Worm (Caenorhabditis elegans): ENCODE measurements around the gene ifd-2.

The ifd-2 gene

DNA sequence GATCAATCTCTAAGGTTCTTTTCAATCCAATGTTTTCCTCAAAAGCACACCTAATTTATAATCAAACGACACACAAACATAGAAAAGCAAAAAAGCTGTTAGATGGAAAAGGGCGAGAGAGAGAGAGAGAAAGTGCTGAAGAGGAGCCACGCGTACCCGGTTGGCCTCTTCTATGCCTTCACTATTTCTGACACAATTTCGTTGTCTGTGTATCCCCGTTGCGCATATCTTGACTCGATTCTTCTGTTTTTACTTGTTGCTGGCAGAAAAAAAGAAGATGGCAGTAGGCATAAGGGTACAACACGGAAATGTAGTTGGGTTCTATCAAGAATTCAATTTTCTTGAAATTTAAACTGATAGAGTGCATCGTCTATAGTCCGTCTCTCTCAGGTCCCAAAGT lies 11.8 kb upstream of the ifd-2 start (continued):
- TF ChIP-seq lin-38 (GFP tag; IDR thresholded peaks at IDR 0.05) (no peak), nhr-111 (GFP tag; optimal IDR thresholded peaks at IDR 0.05) (no peak), lir-3 (tag; optimal IDR thresholded peaks at IDR 0.05) (no peak), daf-19 (GFP tag; conservative IDR thresholded peaks at IDR 0.05) (no peak)

DNA sequence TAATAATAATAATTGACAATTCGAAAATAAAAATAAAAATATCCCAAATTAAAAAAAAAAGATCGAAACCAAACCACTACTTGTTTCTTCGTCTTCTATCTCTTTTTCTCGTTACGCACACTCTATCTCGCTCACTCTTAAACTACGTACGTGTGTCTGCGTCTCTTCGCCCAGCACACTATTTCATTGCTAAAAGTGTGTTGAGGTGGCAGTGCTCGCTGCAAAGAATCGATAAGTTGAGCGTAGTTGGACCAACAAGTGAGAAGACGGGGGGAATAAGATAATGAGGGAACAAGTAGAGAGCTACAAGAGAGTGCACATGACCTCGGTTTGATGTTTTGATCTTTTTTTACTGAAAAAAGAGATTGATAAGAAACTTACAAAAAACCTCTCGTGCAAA lies 10.2 kb upstream of the ifd-2 start:
- TF ChIP-seq ceh-28 (tag; optimal IDR thresholded peaks at IDR 0.05) (peak; percentile 41), ceh-44 (GFP tag; IDR thresholded peaks at IDR 0.05) (no peak), nhr-48 (tag; optimal IDR thresholded peaks at IDR 0.05) (peak; percentile 16), mdl-1 (tag; optimal IDR thresholded peaks at IDR 0.05) (peak in 1 of 2 experiments; percentile 31), ctbp-1 (GFP tag; IDR thresholded peaks at IDR 0.05) (0 out of 2 replicates have a peak, but pooled peaks have one; percentile 13), nhr-28 (tag; optimal IDR thresholded peaks at IDR 0.05) (peak; percentile 35), jun-1 (tag; optimal IDR thresholded peaks at IDR 0.05) (no peak), fos-1 (tag; optimal IDR thresholded peaks at IDR 0.05) (no peak), lsy-2 (tag; optimal IDR thresholded peaks at IDR 0.05) (peak in 1 of 2 experiments; percentile 34), spr-1 (tag; optimal IDR thresholded peaks at IDR 0.05) (no peak), nhr-11 (tag; optimal IDR thresholded peaks at IDR 0.05) (no peak), dve-1 (tag; optimal IDR thresholded peaks at IDR 0.05; ENCODE audit: insufficient read depth) (peak; percentile 36), hmg-1.1 (GFP tag; IDR thresholded peaks at IDR 0.05) (peak; percentile 63), duxl-1 (tag; optimal IDR thresholded peaks at IDR 0.05; ENCODE audit: poor library complexity) (no peak), pha-4 (GFP tag; IDR thresholded peaks at IDR 0.05) (no peak), pha-4 (tag; optimal IDR thresholded peaks at IDR 0.05) (no peak), madf-5 (GFP tag; IDR thresholded peaks at IDR 0.05) (no peak), nhr-77 (tag; optimal IDR thresholded peaks at IDR 0.05) (no peak), mes-2 (tag; optimal IDR thresholded peaks at IDR 0.05; ENCODE audit: poor library complexity, severe bottlenecking) (peak; percentile 42), snpc-4 (tag; optimal IDR thresholded peaks at IDR 0.05) (no peak), rbr-2 (tag; optimal IDR thresholded peaks at IDR 0.05) (peak; percentile 48), hlh-11 (tag; optimal IDR thresholded peaks at IDR 0.05) (peak; percentile 27), mep-1 (tag; optimal IDR thresholded peaks at IDR 0.05) (peak; percentile 55), ZK546.5 (tag; optimal IDR thresholded peaks at IDR 0.05) (no peak), egl-43 (GFP tag; IDR thresholded peaks at IDR 0.05) (0 out of 2 replicates have a peak, but pooled peaks have one; percentile 25), daf-16 (GFP tag; optimal IDR thresholded peaks at IDR 0.05) (no peak), daf-16 (tag; optimal IDR thresholded peaks at IDR 0.05) (peak; percentile 52), hlh-30 (tag; optimal IDR thresholded peaks at IDR 0.05; ENCODE audit: insufficient read depth) (peak; percentile 41)

DNA sequence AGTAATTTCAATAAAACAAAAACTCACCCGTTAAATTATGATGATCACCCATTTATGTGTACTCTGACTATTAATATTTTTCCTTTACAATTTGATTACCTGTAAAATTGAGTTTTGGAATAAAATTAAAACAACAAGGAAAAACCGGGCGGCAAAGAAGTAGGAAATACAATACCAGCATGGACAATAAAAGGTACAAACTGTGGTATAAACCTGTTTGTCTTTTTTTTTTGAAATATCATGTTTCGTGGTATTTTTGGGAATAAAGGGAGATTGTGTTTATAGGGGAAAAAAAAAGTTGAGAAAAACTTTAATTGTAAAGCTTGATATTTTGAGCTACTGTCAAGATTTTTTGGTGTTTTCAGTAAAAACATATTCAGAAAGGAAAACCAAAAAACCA lies 9.6 kb upstream of the ifd-2 start, which contains the start of gene daf-3:
Gene daf-3, minus strand, starts transcription at position 101 of the 400 bp plus-strand sequence.
- TF ChIP-seq daf-16 (GFP tag; optimal IDR thresholded peaks at IDR 0.05) (no peak), daf-16 (tag; optimal IDR thresholded peaks at IDR 0.05) (peak; percentile 27), lir-3 (tag; optimal IDR thresholded peaks at IDR 0.05) (no peak)

DNA sequence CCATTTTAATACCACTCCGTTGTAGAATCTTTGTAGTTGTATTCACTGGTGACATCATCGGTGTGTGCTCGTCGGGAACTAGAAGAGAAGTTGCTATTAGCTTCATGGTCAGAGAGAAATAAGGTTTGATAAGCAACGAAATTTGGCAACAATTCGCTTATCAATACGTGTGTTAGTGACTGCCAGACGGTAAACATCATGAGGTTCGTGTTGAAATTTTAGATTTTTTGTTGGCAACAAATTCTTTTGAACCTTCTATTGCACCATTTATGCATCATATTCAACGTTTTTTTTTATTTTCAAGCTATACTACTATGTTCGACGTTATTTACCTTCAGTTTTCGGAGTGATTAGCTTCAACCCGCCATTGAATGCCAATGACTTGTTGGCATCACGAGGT lies 8.0 kb upstream of the ifd-2 start:
- TF ChIP-seq ceh-82 (tag; optimal IDR thresholded peaks at IDR 0.05) (no peak), tag-97 (GFP tag; IDR thresholded peaks at IDR 0.05) (no peak), tra-1 (GFP tag; IDR thresholded peaks at IDR 0.05) (0 out of 2 replicates have a peak, but pooled peaks have one; percentile 17), zag-1 (tag; optimal IDR thresholded peaks at IDR 0.05) (no peak), nhr-77 (tag; optimal IDR thresholded peaks at IDR 0.05) (peak; percentile 87), set-16 (GFP tag; IDR thresholded peaks at IDR 0.05) (no peak), nhr-11 (tag; optimal IDR thresholded peaks at IDR 0.05) (no peak), nhr-28 (tag; optimal IDR thresholded peaks at IDR 0.05) (peak; percentile 94), dmd-6 (GFP tag; IDR thresholded peaks at IDR 0.05) (peak; percentile 80), hlh-11 (tag; optimal IDR thresholded peaks at IDR 0.05) (peak; percentile 74), aha-1 (tag) (peak; percentile 81), zfp-2 (tag; optimal IDR thresholded peaks at IDR 0.05) (no peak), daf-16 (GFP tag; optimal IDR thresholded peaks at IDR 0.05) (no peak), daf-16 (tag; optimal IDR thresholded peaks at IDR 0.05) (peak; percentile 99), pqm-1 (tag; optimal IDR thresholded peaks at IDR 0.05) (peak; percentile 66), dve-1 (tag; optimal IDR thresholded peaks at IDR 0.05; ENCODE audit: insufficient read depth) (peak; percentile 59), D1046.2 (GFP tag; IDR thresholded peaks at IDR 0.05) (no peak), lin-29 (GFP tag; IDR thresholded peaks at IDR 0.05) (no peak)

Measured in whole organism, L4 larva.